Fruit fly (Drosophila melanogaster) whole organism, pupa: ENCODE data around the gene Nepl14.

Experiments
- CG10348 ChIP-seq: fragments of 200-800 bp; sonication (Bioruptor generic); IDR thresholded peaks from 2 replicates; pipeline ENCODE4 v1.3.6; 2022; ENCODE audit warnings: missing biosample characterization, missing genetic modification characterization
- CG12605 ChIP-seq: fragments of 200-800 bp; sonication (Bioruptor generic); IDR thresholded peaks from 2 replicates; pipeline ENCODE4 v1.3.6; 2022; ENCODE audit warnings: missing biosample characterization, missing genetic modification characterization
- CG13204 ChIP-seq: fragments of 200-800 bp; sonication (Bioruptor generic); optimal IDR thresholded peaks from 2 replicates; lab custom pipeline; 2018; ENCODE audit warnings: missing biosample characterization, mild to moderate bottlenecking, missing genetic modification characterization, moderate library complexity
- CG15710 ChIP-seq: fragments of 200-800 bp; sonication (Bioruptor generic); optimal IDR thresholded peaks from 2 replicates; lab custom pipeline; 2018; ENCODE audit warnings: missing biosample characterization, mild to moderate bottlenecking, missing genetic modification characterization, moderate library complexity
- CG32121 ChIP-seq: fragments of 200-800 bp; sonication (Bioruptor generic); IDR thresholded peaks from 2 replicates; pipeline ENCODE4 v1.3.6; 2022; ENCODE audit warnings: missing biosample characterization, missing genetic modification characterization
- CG34367 ChIP-seq: fragments of 200-800 bp; sonication (Bioruptor generic); optimal IDR thresholded peaks from 2 replicates; lab custom pipeline; 2018; ENCODE audit warnings: missing biosample characterization, mild to moderate bottlenecking, missing genetic modification characterization
- CG9948 ChIP-seq: fragments of 200-800 bp; sonication (Bioruptor generic); optimal IDR thresholded peaks from 2 replicates; lab custom pipeline; 2018; ENCODE audit warnings: missing biosample characterization, mild to moderate bottlenecking, missing genetic modification characterization, moderate library complexity
- EcR ChIP-seq: fragments of 200-800 bp; sonication (Bioruptor generic); optimal IDR thresholded peaks from 3 replicates; lab custom pipeline; 2019; ENCODE audit warnings: missing biosample characterization, missing genetic modification characterization, mild to moderate bottlenecking, moderate library complexity, missing genetic modification reagents
- Ets98B ChIP-seq: fragments of 200-800 bp; sonication (Bioruptor generic); IDR thresholded peaks from 2 replicates; pipeline ENCODE4 v1.3.6; 2022; ENCODE audit warnings: missing biosample characterization, missing genetic modification characterization
- Pif1B ChIP-seq: fragments of 200-800 bp; sonication (Bioruptor generic); optimal IDR thresholded peaks from 3 replicates; lab custom pipeline; 2016; ENCODE audit warnings: missing biosample characterization, missing genetic modification characterization
- Snoo ChIP-seq: fragments of 200-800 bp; sonication (Bioruptor generic); optimal IDR thresholded peaks from 3 replicates; lab custom pipeline; 2017; ENCODE audit warnings: missing biosample characterization, mild to moderate bottlenecking, missing genetic modification characterization, inconsistent platforms
- fd96Ca ChIP-seq: fragments of 200-800 bp; sonication (Bioruptor generic); IDR thresholded peaks from 3 replicates; pipeline ENCODE4 v1.3.6; 2022; ENCODE audit warnings: missing biosample characterization, missing genetic modification characterization
- gl ChIP-seq: fragments of 200-800 bp; sonication (Bioruptor generic); optimal IDR thresholded peaks from 2 replicates; lab custom pipeline; 2018; ENCODE audit warnings: missing biosample characterization, mild to moderate bottlenecking, missing genetic modification characterization
- rn ChIP-seq: fragments of 200-800 bp; sonication (Bioruptor generic); IDR thresholded peaks from 2 replicates; pipeline ENCODE4 v1.3.6; 2022; ENCODE audit warnings: missing biosample characterization, missing genetic modification characterization

dm6 chr3R:22726031-22726770, 37.3 kb downstream of the Nepl14 start, which contains the start of gene RNF220:
- peak; percentile 1 for TF ChIP-seq Snoo (tag; lab: Kevin White, UChicago)
- no peak for TF ChIP-seq CG9948 (tag; lab: Kevin White, UChicago)
- no peak for TF ChIP-seq gl (tag; lab: Kevin White, UChicago)
- TF ChIP-seq CG34367: no peak
- peak; percentile 2 for TF ChIP-seq CG15710
- TF ChIP-seq fd96Ca (GFP tag; lab: Robert Waterston, UW): no peak
- no peak; the same call in 1 of the 2 replicates for TF ChIP-seq CG32121 (GFP tag; lab: Robert Waterston, UW)
- TF ChIP-seq EcR: no peak
- TF ChIP-seq CG10348: no peak
- no peak for TF ChIP-seq CG12605 (GFP tag; lab: Robert Waterston, UW)
- TF ChIP-seq rn (GFP tag; lab: Robert Waterston, UW): no peak
- no peak for TF ChIP-seq CG13204 (GFP tag; lab: Kevin White, UChicago)
- no peak for TF ChIP-seq Ets98B (GFP tag; lab: Robert Waterston, UW)
- TF ChIP-seq Pif1B (GFP tag; lab: Kevin White, UChicago): no peak
